Worm (Caenorhabditis elegans) whole organism, L1 larva: ENCODE data around the gene C09F5.3.

Experiments used
- C16A3.4 ChIP-seq: fragments of 150-350 bp; optimal IDR thresholded peaks from 2 replicates; lab custom pipeline; 2014; ENCODE audit warnings: missing biosample characterization, missing genetic modification characterization
- C34B4.2 ChIP-seq: sonication (generic microtip); optimal IDR thresholded peaks from 2 replicates; lab custom pipeline; 2017; ENCODE audit warnings: mild to moderate bottlenecking, missing genetic modification characterization, missing compliant biosample characterization
- ama-1 ChIP-seq: fragments of 150-350 bp; optimal IDR thresholded peaks from 2 replicates; lab custom pipeline; 2014
- blmp-1 ChIP-seq: fragments of 150-350 bp; optimal IDR thresholded peaks from 2 replicates; lab custom pipeline; 2014; ENCODE audit warnings: missing biosample characterization, missing genetic modification characterization
- ceh-82 ChIP-seq, 3 experiments: fragments of 150-350 bp in 1 of 3; sonication (generic microtip) in 2 of 3; optimal IDR thresholded peaks; 2 replicates each; lab custom pipeline; 2014 to 2017; ENCODE audit warnings: missing biosample characterization in 3 of 3, missing genetic modification characterization in 3 of 3
- ceh-90 ChIP-seq: sonication (generic microtip); optimal IDR thresholded peaks from 2 replicates; lab custom pipeline; 2016; ENCODE audit warnings: missing genetic modification characterization, missing compliant biosample characterization
- ces-1 ChIP-seq: fragments of 150-350 bp; optimal IDR thresholded peaks from 2 replicates; lab custom pipeline; 2014; ENCODE audit warnings: missing biosample characterization, missing genetic modification reagents, missing genetic modification characterization
- dpl-1 ChIP-seq, 3 experiments: fragments of 150-350 bp in 2 of 3; sonication (generic microtip) in 1 of 3; optimal IDR thresholded peaks; 2 replicates each; lab custom pipeline; 2014 to 2017; ENCODE audit warnings: missing biosample characterization in 3 of 3, missing genetic modification characterization in 3 of 3, missing genetic modification reagents in 3 of 3
- dsc-1 ChIP-seq: sonication (generic microtip); optimal IDR thresholded peaks from 2 replicates; lab custom pipeline; 2016; ENCODE audit warnings: mild to moderate bottlenecking, missing genetic modification characterization, missing compliant biosample characterization
- efl-1 ChIP-seq, 4 experiments: fragments of 150-350 bp; optimal IDR thresholded peaks in 3 of 4; peaks in 1 of 4; 1 replicate in 1 of 4; 2 replicates in 3 of 4; lab custom pipeline; 2014; ENCODE audit warnings: missing biosample characterization in 2 of 4, missing genetic modification characterization in 2 of 4, missing genetic modification reagents in 2 of 4
- egl-13 ChIP-seq: sonication (generic microtip); optimal IDR thresholded peaks from 2 replicates; lab custom pipeline; 2016; ENCODE audit warnings: missing genotype, missing genetic modification reagents, missing genetic modification characterization, missing compliant biosample characterization
- egl-27 ChIP-seq, 2 experiments: fragments of 150-350 bp in 1 of 2; sonication (generic microtip); optimal IDR thresholded peaks; 3 replicates each; lab custom pipeline; 2017 to 2018; ENCODE audit warnings: missing biosample characterization in 2 of 2, missing genetic modification characterization in 2 of 2, missing genetic modification reagents in 2 of 2
- elt-3 ChIP-seq, 6 experiments: fragments of 150-350 bp in 1 of 6; sonication (generic microtip); optimal IDR thresholded peaks; 2 replicates each; lab custom pipeline; 2017 to 2018; ENCODE audit warnings: missing biosample characterization in 6 of 6, missing genetic modification characterization in 6 of 6, inconsistent platforms in 1 of 6
- fkh-10 ChIP-seq: sonication (generic microtip); optimal IDR thresholded peaks from 2 replicates; lab custom pipeline; 2017; ENCODE audit warnings: missing biosample characterization, missing genetic modification reagents, missing genetic modification characterization
- fkh-4 ChIP-seq: sonication (generic microtip); optimal IDR thresholded peaks from 2 replicates; lab custom pipeline; 2016; ENCODE audit warnings: missing compliant biosample characterization, missing genetic modification characterization, borderline replicate concordance
- fkh-8 ChIP-seq: sonication (generic microtip); optimal IDR thresholded peaks from 2 replicates; lab custom pipeline; 2016; ENCODE audit warnings: mild to moderate bottlenecking, missing genetic modification characterization, missing compliant biosample characterization
- hlh-17 ChIP-seq: fragments of 200-800 bp; sonication (Bioruptor generic); optimal IDR thresholded peaks from 2 replicates; lab custom pipeline; 2018; ENCODE audit warnings: missing genetic modification characterization, mild to moderate bottlenecking, missing compliant biosample characterization, moderate library complexity, borderline replicate concordance
- hlh-4 ChIP-seq: sonication (generic microtip); optimal IDR thresholded peaks from 2 replicates; lab custom pipeline; 2016; ENCODE audit warnings: mild to moderate bottlenecking, missing genetic modification characterization, missing compliant biosample characterization
- hpl-2 ChIP-seq: fragments of 150-350 bp; optimal IDR thresholded peaks from 2 replicates; lab custom pipeline; 2014; ENCODE audit warnings: missing biosample characterization, missing genetic modification reagents, missing genetic modification characterization
- isw-1 ChIP-seq: fragments of 200-800 bp; sonication (Bioruptor generic); IDR thresholded peaks from 2 replicates; pipeline ENCODE4 v1.3.6; 2022; ENCODE audit warnings: missing genetic modification characterization, missing compliant biosample characterization
- lin-13 ChIP-seq: fragments of 150-350 bp; optimal IDR thresholded peaks from 2 replicates; lab custom pipeline; 2014; ENCODE audit warnings: missing biosample characterization, missing genetic modification reagents, missing genetic modification characterization
- lin-14 ChIP-seq: fragments of 200-800 bp; sonication (Bioruptor generic); optimal IDR thresholded peaks from 2 replicates; lab custom pipeline; 2018; ENCODE audit warnings: mild to moderate bottlenecking, missing genetic modification characterization, moderate library complexity, missing compliant biosample characterization
- lin-15B ChIP-seq: fragments of 150-350 bp; sonication (generic microtip); optimal IDR thresholded peaks from 3 replicates; lab custom pipeline; 2014; ENCODE audit warnings: missing biosample characterization, missing genetic modification characterization
- lin-35 ChIP-seq, 2 experiments: fragments of 150-350 bp; optimal IDR thresholded peaks; 2 replicates each; lab custom pipeline; 2014; ENCODE audit warnings: missing biosample characterization in 2 of 2, missing genetic modification characterization in 2 of 2, missing genetic modification reagents in 2 of 2
- lsy-2 ChIP-seq, 2 experiments: fragments of 150-350 bp; optimal IDR thresholded peaks; 2 replicates each; lab custom pipeline; 2014; ENCODE audit warnings: missing biosample characterization in 2 of 2, missing genetic modification characterization in 2 of 2
- mdl-1 ChIP-seq, 2 experiments: fragments of 150-350 bp; optimal IDR thresholded peaks; 2 replicates each; lab custom pipeline; 2014 to 2017; ENCODE audit warnings: missing biosample characterization in 2 of 2, missing genetic modification characterization in 2 of 2, inconsistent platforms in 1 of 2
- mef-2 ChIP-seq: fragments of 150-350 bp; optimal IDR thresholded peaks from 2 replicates; lab custom pipeline; 2014; ENCODE audit warnings: missing biosample characterization, missing genetic modification characterization
- mep-1 ChIP-seq: fragments of 150-350 bp; optimal IDR thresholded peaks from 2 replicates; lab custom pipeline; 2014; ENCODE audit warnings: missing biosample characterization, missing genetic modification characterization
- nhr-12 ChIP-seq: sonication (generic microtip); optimal IDR thresholded peaks from 2 replicates; lab custom pipeline; 2017; ENCODE audit warnings: missing biosample characterization, missing genetic modification characterization
- nhr-19 ChIP-seq: fragments of 200-800 bp; sonication (Bioruptor generic); conservative IDR thresholded peaks from 2 replicates; pipeline ENCODE4 v1.3.6; 2022; ENCODE audit warnings: missing genetic modification characterization, missing compliant biosample characterization
- nhr-20 ChIP-seq: sonication (generic microtip); optimal IDR thresholded peaks from 2 replicates; lab custom pipeline; 2016; ENCODE audit warnings: mild to moderate bottlenecking, missing genetic modification characterization, missing compliant biosample characterization
- nhr-28 ChIP-seq: fragments of 150-350 bp; optimal IDR thresholded peaks from 2 replicates; lab custom pipeline; 2014; ENCODE audit warnings: missing biosample characterization, missing genetic modification characterization
- nhr-47 ChIP-seq: sonication (generic microtip); optimal IDR thresholded peaks from 2 replicates; lab custom pipeline; 2016; ENCODE audit warnings: mild to moderate bottlenecking, missing genetic modification characterization, moderate library complexity, missing compliant biosample characterization
- nhr-71 ChIP-seq: sonication (generic microtip); optimal IDR thresholded peaks from 2 replicates; lab custom pipeline; 2016; ENCODE audit warnings: mild to moderate bottlenecking, missing genetic modification characterization, moderate library complexity, missing compliant biosample characterization
- pax-3 ChIP-seq: fragments of 200-800 bp; sonication (Bioruptor generic); optimal IDR thresholded peaks from 2 replicates; lab custom pipeline; 2018; ENCODE audit warnings: mild to moderate bottlenecking, missing genetic modification characterization, moderate library complexity, missing compliant biosample characterization
- rnt-1 ChIP-seq: sonication (generic microtip); optimal IDR thresholded peaks from 2 replicates; lab custom pipeline; 2016; ENCODE audit warnings: mild to moderate bottlenecking, missing genetic modification characterization, moderate library complexity, missing compliant biosample characterization
- skn-1 ChIP-seq: fragments of 150-350 bp; optimal IDR thresholded peaks from 2 replicates; lab custom pipeline; 2014; ENCODE audit warnings: missing biosample characterization, missing genetic modification characterization
- snu-23 ChIP-seq: sonication (generic microtip); optimal IDR thresholded peaks from 2 replicates; lab custom pipeline; 2016; ENCODE audit warnings: missing genetic modification characterization, missing compliant biosample characterization
- sup-37 ChIP-seq: fragments of 200-800 bp; sonication (Bioruptor generic); optimal IDR thresholded peaks from 2 replicates; lab custom pipeline; 2018; ENCODE audit warnings: mild to moderate bottlenecking, missing genetic modification characterization, missing compliant biosample characterization
- tbx-2 ChIP-seq: sonication (generic microtip); optimal IDR thresholded peaks from 2 replicates; lab custom pipeline; 2016; ENCODE audit warnings: missing genetic modification characterization, missing compliant biosample characterization
- tlp-1 ChIP-seq: fragments of 150-350 bp; optimal IDR thresholded peaks from 2 replicates; lab custom pipeline; 2014; ENCODE audit warnings: missing biosample characterization, missing genetic modification characterization
- xbp-1 ChIP-seq: sonication (generic microtip); optimal IDR thresholded peaks from 2 replicates; lab custom pipeline; 2016; ENCODE audit warnings: missing genetic modification characterization, missing compliant biosample characterization
- zip-4 ChIP-seq: fragments of 200-800 bp; sonication (Bioruptor generic); optimal IDR thresholded peaks from 2 replicates; lab custom pipeline; 2018; ENCODE audit warnings: mild to moderate bottlenecking, missing genetic modification characterization, moderate library complexity, missing compliant biosample characterization
- ztf-11 ChIP-seq, 2 experiments: sonication (generic microtip); optimal IDR thresholded peaks; 2 replicates each; lab custom pipeline; 2016 to 2017; ENCODE audit warnings: missing genetic modification characterization in 2 of 2, missing biosample characterization in 1 of 2, missing compliant biosample characterization in 1 of 2

Gene C09F5.3

DNA sequence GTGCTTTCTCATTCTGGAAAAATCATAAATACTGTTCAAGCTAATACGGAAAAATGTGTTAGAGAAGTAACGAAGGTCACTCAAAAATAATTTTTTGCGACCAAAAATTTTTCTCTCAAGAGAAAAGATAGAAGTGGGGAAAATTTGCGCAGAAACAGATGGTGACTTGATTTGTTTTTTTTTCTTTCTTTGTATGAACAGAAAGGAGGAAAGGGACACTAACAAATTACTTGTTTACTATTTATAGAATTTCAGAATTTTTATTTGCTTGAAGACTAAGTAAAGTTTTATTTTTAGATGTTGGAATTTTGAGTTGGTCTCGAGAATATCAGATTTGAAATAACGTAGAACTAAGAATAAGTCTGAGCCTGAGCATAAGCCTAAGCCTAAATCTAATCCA lies 18.3 kb upstream of the C09F5.3 start, which contains the start of gene W02B3.4:
Gene W02B3.4 (minus strand): TSS at position 101 of the 400 bp plus-strand sequence.
- TF ChIP-seq egl-27 (tag; optimal IDR thresholded peaks at IDR 0.05; lab: Kevin White, UChicago) (no peak), dsc-1 (tag; lab: Kevin White, UChicago) (peak; percentile 33)

- no peak for TF ChIP-seq nhr-71
- no peak for TF ChIP-seq fkh-10 (GFP tag; lab: Kevin White, UChicago)
- no peak for TF ChIP-seq xbp-1 (tag; lab: Kevin White, UChicago)
- no peak for TF ChIP-seq snu-23 (GFP tag; lab: Kevin White, UChicago)
- no peak for TF ChIP-seq tbx-2 (tag; lab: Kevin White, UChicago)
- no peak for TF ChIP-seq nhr-12
Measured at ce11 chrIII:675822-676221, 10.8 kb upstream of the C09F5.3 start, which contains the start of gene grk-2. grk-2 (plus strand) TSS chrIII:676122.

ce11 chrIII:675413-675812 lies 10.3 kb upstream of the C09F5.3 start:
- TF ChIP-seq ces-1, result peak; percentile 82
- no peak for TF ChIP-seq fkh-8 (tag; lab: Kevin White, UChicago)
- TF ChIP-seq ztf-11 (tag; optimal IDR thresholded peaks at IDR 0.05; lab: Kevin White, UChicago), result no peak
- TF ChIP-seq C16A3.4 (tag; lab: Kevin White, UChicago), result no peak
- no peak for TF ChIP-seq elt-3 (tag; optimal IDR thresholded peaks at IDR 0.05; lab: Kevin White, UChicago)
- no peak for TF ChIP-seq pax-3 (tag; lab: Kevin White, UChicago)
- peak in 1 of 3 experiments; percentile 9 for TF ChIP-seq dpl-1 (GFP tag; optimal IDR thresholded peaks at IDR 0.05; lab: Kevin White, UChicago)
- TF ChIP-seq nhr-28 (tag; lab: Kevin White, UChicago), result no peak
- TF ChIP-seq blmp-1 (tag; lab: Kevin White, UChicago), result no peak
- no peak for TF ChIP-seq skn-1 (tag; lab: Kevin White, UChicago)
- TF ChIP-seq rnt-1 (tag; lab: Kevin White, UChicago), result no peak
- no peak for TF ChIP-seq lin-15B (tag; lab: Kevin White, UChicago)
- TF ChIP-seq lin-13 (GFP tag; lab: Kevin White, UChicago), result no peak
- TF ChIP-seq nhr-47, result peak; percentile 37
- TF ChIP-seq ceh-90 (tag; lab: Kevin White, UChicago), result no peak
- TF ChIP-seq lsy-2 (tag; optimal IDR thresholded peaks at IDR 0.05; lab: Kevin White, UChicago), result peak; percentile 2 to 31
- no peak for TF ChIP-seq mef-2
- TF ChIP-seq C34B4.2 (tag; lab: Kevin White, UChicago), result no peak
- no peak for TF ChIP-seq hlh-4 (tag; lab: Kevin White, UChicago)
- peak; percentile 29 for TF ChIP-seq nhr-71
- TF ChIP-seq hlh-17, result no peak
- TF ChIP-seq fkh-10 (GFP tag; lab: Kevin White, UChicago), result peak; percentile 47
- peak in 1 of 3 experiments; percentile 36 for TF ChIP-seq ceh-82 (tag; optimal IDR thresholded peaks at IDR 0.05; lab: Kevin White, UChicago)
- TF ChIP-seq efl-1 (optimal IDR thresholded peaks at IDR 0.05; lab: Kevin White, UChicago), result no peak
- TF ChIP-seq efl-1 (GFP tag; optimal IDR thresholded peaks at IDR 0.05 in 1 of 2; lab: Kevin White, UChicago), result peak in 1 of 2 experiments; percentile 3
- TF ChIP-seq lin-14 (GFP tag; lab: Kevin White, UChicago), result peak; percentile 76
- peak; percentile 20 for TF ChIP-seq snu-23 (GFP tag; lab: Kevin White, UChicago)

DNA sequence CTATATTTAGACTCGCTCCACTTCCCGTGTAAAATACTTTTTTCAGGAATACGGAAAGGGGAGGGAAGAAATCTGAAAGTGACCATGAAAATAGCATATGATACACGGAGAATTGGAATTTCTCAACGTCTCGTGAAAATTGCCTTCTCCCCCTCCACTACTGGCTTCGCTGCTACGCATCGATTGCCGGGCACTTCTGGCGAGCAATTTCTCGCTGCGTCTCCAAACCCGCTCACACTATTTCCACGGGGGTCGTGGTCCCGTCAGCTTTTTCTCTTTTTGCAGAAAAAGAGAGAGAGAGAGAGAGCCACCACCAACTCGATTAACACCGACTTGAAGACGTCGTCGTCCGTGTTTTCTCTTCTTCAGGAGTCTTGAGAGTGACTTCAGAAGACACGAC lies 5.9 kb upstream of the C09F5.3 start:
- peak; percentile 94 for TF ChIP-seq lin-14 (GFP tag; lab: Kevin White, UChicago)
- no peak for TF ChIP-seq hpl-2 (GFP tag; lab: Kevin White, UChicago)
- no peak for TF ChIP-seq fkh-4 (tag; lab: Kevin White, UChicago)
- TF ChIP-seq nhr-20 (tag; lab: Kevin White, UChicago), result peak; percentile 17
- TF ChIP-seq elt-3 (tag; optimal IDR thresholded peaks at IDR 0.05; lab: Kevin White, UChicago), result no peak
- TF ChIP-seq pax-3 (tag; lab: Kevin White, UChicago), result peak; percentile 3
- TF ChIP-seq ceh-82 (tag; optimal IDR thresholded peaks at IDR 0.05; lab: Kevin White, UChicago), result peak in 2 of 3 experiments; percentile 3 to 68
- peak; percentile 24 for TF ChIP-seq rnt-1 (tag; lab: Kevin White, UChicago)
- peak in 1 of 2 experiments; percentile 2 for TF ChIP-seq mdl-1 (tag; optimal IDR thresholded peaks at IDR 0.05; lab: Kevin White, UChicago)
- TF ChIP-seq nhr-71, result peak; percentile 81
- TF ChIP-seq zip-4 (GFP tag; lab: Kevin White, UChicago), result no peak
- TF ChIP-seq mep-1, result peak; percentile 29
- TF ChIP-seq nhr-12, result no peak
- 0 out of 2 replicates have a peak, but pooled peaks have one; percentile 19 for TF ChIP-seq nhr-19 (GFP tag; lab: Robert Waterston, UW)
- peak; percentile 21 to 25 for TF ChIP-seq efl-1 (optimal IDR thresholded peaks at IDR 0.05; lab: Kevin White, UChicago)
- no peak for TF ChIP-seq efl-1 (GFP tag; optimal IDR thresholded peaks at IDR 0.05 in 1 of 2; lab: Kevin White, UChicago)
- TF ChIP-seq tlp-1 (tag; lab: Kevin White, UChicago), result no peak
- peak; percentile 75 for TF ChIP-seq egl-13 (tag; lab: Kevin White, UChicago)
- TF ChIP-seq lin-35 (GFP tag; optimal IDR thresholded peaks at IDR 0.05; lab: Kevin White, UChicago), result peak in 1 of 2 experiments; percentile 47
- TF ChIP-seq isw-1 (GFP tag; lab: Robert Waterston, UW), result peak; percentile 62
- peak; percentile 87 for TF ChIP-seq ces-1
- TF ChIP-seq sup-37, result no peak
- TF ChIP-seq fkh-10 (GFP tag; lab: Kevin White, UChicago), result peak; percentile 81
- peak; percentile 70 for TF ChIP-seq nhr-47
- TF ChIP-seq ama-1 (lab: Kevin White, UChicago), result no peak
